Worm (Caenorhabditis elegans): ENCODE measurements around the gene T27A10.6.

- TF ChIP-seq nhr-80 (tag; optimal IDR thresholded peaks at IDR 0.05) (no peak), lin-35 (GFP tag; optimal IDR thresholded peaks at IDR 0.05) (no peak), hmg-1.2 (GFP tag; IDR thresholded peaks at IDR 0.05) (no peak), bed-2 (GFP tag; IDR thresholded peaks at IDR 0.05) (no peak), ceh-100 (GFP tag; IDR thresholded peaks at IDR 0.05) (no peak), ama-1 (optimal IDR thresholded peaks at IDR 0.05) (no peak), ama-1 (GFP tag; optimal IDR thresholded peaks at IDR 0.05) (no peak), unc-62 (GFP tag; optimal IDR thresholded peaks at IDR 0.05) (no peak), snpc-4 (GFP tag; optimal IDR thresholded peaks at IDR 0.05) (no peak), snpc-4 (tag; optimal IDR thresholded peaks at IDR 0.05) (no peak), him-1 (tag; optimal IDR thresholded peaks at IDR 0.05) (no peak), let-526 (GFP tag; IDR thresholded peaks at IDR 0.05) (no peak), ceh-27 (GFP tag; optimal IDR thresholded peaks at IDR 0.05) (no peak), F49E8.2 (tag; optimal IDR thresholded peaks at IDR 0.05; ENCODE audit: insufficient read depth) (no peak), B0336.3 (GFP tag; IDR thresholded peaks at IDR 0.05) (no peak)
Observed at ce11 chrX:3547097-3547496, 49.1 kb downstream of the T27A10.6 start.
